Fruit fly (Drosophila melanogaster) whole organism, adult: ENCODE results near the gene CG12523.

Experiments used
- CG11617 ChIP-seq: fragments of 200-800 bp; sonication (Bioruptor generic); optimal IDR thresholded peaks from 2 replicates; lab custom pipeline; 2017; ENCODE audit warnings: mild to moderate bottlenecking, missing biosample characterization, missing genetic modification reagents, missing genetic modification characterization
- CG1620 ChIP-seq: fragments of 200-800 bp; sonication (Bioruptor generic); optimal IDR thresholded peaks from 2 replicates; lab custom pipeline; 2016; ENCODE audit warnings: missing biosample characterization, missing genetic modification characterization
- CG33017 ChIP-seq: fragments of 200-800 bp; sonication (Bioruptor generic); optimal IDR thresholded peaks from 2 replicates; lab custom pipeline; 2018; ENCODE audit warnings: missing biosample characterization, mild to moderate bottlenecking, missing genetic modification characterization, moderate library complexity
- Clk ChIP-seq: fragments of 200-800 bp; sonication (Bioruptor generic); optimal IDR thresholded peaks from 2 replicates; lab custom pipeline; 2017; ENCODE audit warnings: missing biosample characterization, missing genetic modification characterization
- Crg-1 ChIP-seq: fragments of 200-800 bp; sonication (Bioruptor generic); optimal IDR thresholded peaks from 2 replicates; lab custom pipeline; 2016; ENCODE audit warnings: missing biosample characterization, missing genetic modification characterization
- Hr96 ChIP-seq: fragments of 200-800 bp; sonication (Bioruptor generic); optimal IDR thresholded peaks from 2 replicates; lab custom pipeline; 2016; ENCODE audit warnings: missing biosample characterization, missing genetic modification characterization
- Mnt ChIP-seq: fragments of 200-800 bp; sonication (Bioruptor generic); optimal IDR thresholded peaks from 2 replicates; lab custom pipeline; 2016; ENCODE audit warnings: missing biosample characterization, mild to moderate bottlenecking, missing genetic modification characterization
- kay ChIP-seq: fragments of 200-800 bp; sonication (Bioruptor generic); peaks from one replicate; lab custom pipeline; 2016; ENCODE audit warnings: missing biosample characterization, missing genetic modification characterization, borderline replicate concordance
- toe ChIP-seq: fragments of 200-800 bp; sonication (Bioruptor generic); optimal IDR thresholded peaks from 2 replicates; lab custom pipeline; 2016; ENCODE audit warnings: missing biosample characterization, missing genetic modification characterization

- TF ChIP-seq toe (GFP tag; lab: Kevin White, UChicago) (no peak), Clk (no peak), Crg-1 (GFP tag; lab: Kevin White, UChicago) (no peak), kay (GFP tag; lab: Kevin White, UChicago) (no peak), CG1620 (GFP tag; lab: Kevin White, UChicago) (no peak), CG11617 (GFP tag; lab: Kevin White, UChicago) (no peak), Mnt (GFP tag; lab: Kevin White, UChicago) (no peak), Hr96 (GFP tag; lab: Kevin White, UChicago) (no peak), CG33017 (tag; lab: Kevin White, UChicago) (no peak)
These were observed 41.0 kb upstream of the CG12523 start for dm6 chr3L:10759793-10760651.
